Fruit fly (Drosophila melanogaster) whole organism, embryonic: ENCODE results near the gene Polr1C.

Experiments
- CG11504 ChIP-seq: fragments of 200-800 bp; sonication (Bioruptor generic); optimal IDR thresholded peaks from 3 replicates; lab custom pipeline; 2019; ENCODE audit warnings: missing biosample characterization, mild to moderate bottlenecking, missing genetic modification characterization, moderate library complexity
- CG11695 ChIP-seq: fragments of 200-800 bp; sonication (Bioruptor generic); IDR thresholded peaks from 3 replicates; pipeline ENCODE4 v1.3.6; 2022; ENCODE audit warnings: missing biosample characterization, missing genetic modification characterization
- CG12219 ChIP-seq: fragments of 200-800 bp; sonication (Bioruptor generic); optimal IDR thresholded peaks from 3 replicates; lab custom pipeline; 2018; ENCODE audit warnings: missing biosample characterization, mild to moderate bottlenecking, missing genetic modification characterization
- CG13775 ChIP-seq: fragments of 200-800 bp; sonication (Bioruptor generic); optimal IDR thresholded peaks from 3 replicates; lab custom pipeline; 2017; ENCODE audit warnings: missing biosample characterization, mild to moderate bottlenecking, missing genetic modification characterization
- CG15269 ChIP-seq: fragments of 200-800 bp; sonication (Bioruptor generic); optimal IDR thresholded peaks from 2 replicates; lab custom pipeline; 2018; ENCODE audit warnings: missing biosample characterization, mild to moderate bottlenecking, missing genetic modification characterization, moderate library complexity
- CG17829 ChIP-seq: fragments of 200-800 bp; optimal IDR thresholded peaks from 2 replicates; lab custom pipeline; 2019; ENCODE audit warnings: missing biosample characterization, mild to moderate bottlenecking, missing genetic modification characterization, moderate library complexity
- CG2120 ChIP-seq: fragments of 200-800 bp; sonication (Bioruptor generic); optimal IDR thresholded peaks from 3 replicates; lab custom pipeline; 2016; ENCODE audit warnings: missing biosample characterization, missing genetic modification characterization
- CG2678 ChIP-seq: fragments of 200-800 bp; sonication (Bioruptor generic); optimal IDR thresholded peaks from 3 replicates; lab custom pipeline; 2019; ENCODE audit warnings: missing biosample characterization, mild to moderate bottlenecking, missing genetic modification characterization, moderate library complexity
- CG3163 ChIP-seq: fragments of 200-800 bp; sonication (Bioruptor generic); optimal IDR thresholded peaks from 3 replicates; lab custom pipeline; 2016; ENCODE audit warnings: missing biosample characterization, missing genetic modification characterization
- CG3281 ChIP-seq: fragments of 200-800 bp; sonication (Bioruptor generic); optimal IDR thresholded peaks from 3 replicates; lab custom pipeline; 2017; ENCODE audit warnings: missing biosample characterization, mild to moderate bottlenecking, missing genetic modification characterization
- CG33213 ChIP-seq: fragments of 200-800 bp; sonication (Bioruptor generic); optimal IDR thresholded peaks from 3 replicates; lab custom pipeline; 2016; ENCODE audit warnings: missing biosample characterization, missing genetic modification characterization
- CG3407 ChIP-seq: fragments of 200-800 bp; sonication (Bioruptor generic); optimal IDR thresholded peaks from 2 replicates; lab custom pipeline; 2018; ENCODE audit warnings: missing biosample characterization, mild to moderate bottlenecking, missing genetic modification characterization
- CG34422 ChIP-seq: fragments of 200-800 bp; sonication (Bioruptor generic); IDR thresholded peaks from 3 replicates; pipeline ENCODE4 v1.3.6; 2022; ENCODE audit warnings: missing biosample characterization, missing genetic modification characterization
- CG3847 ChIP-seq: fragments of 200-800 bp; sonication (Bioruptor generic); IDR thresholded peaks from 2 replicates; pipeline ENCODE4 v1.3.6; 2022; ENCODE audit warnings: missing biosample characterization, missing genetic modification characterization
- CG6791 ChIP-seq: fragments of 200-800 bp; sonication (Bioruptor generic); IDR thresholded peaks from 3 replicates; pipeline ENCODE4 v1.3.6; 2022; ENCODE audit warnings: missing biosample characterization, missing genetic modification characterization; ENCODE audit not compliant: partially characterized antibody
- CG6813 ChIP-seq: fragments of 200-800 bp; sonication (Bioruptor generic); optimal IDR thresholded peaks from 2 replicates; lab custom pipeline; 2017; ENCODE audit warnings: missing biosample characterization, missing genetic modification characterization, mild to moderate bottlenecking, moderate library complexity, missing genetic modification reagents
- CG8478 ChIP-seq: fragments of >200 bp; optimal IDR thresholded peaks from 2 replicates; lab custom pipeline; 2018
- CG9609 ChIP-seq: fragments of 200-800 bp; sonication (Bioruptor generic); optimal IDR thresholded peaks from 3 replicates; lab custom pipeline; 2016; ENCODE audit warnings: missing biosample characterization, missing genetic modification characterization
- CG9876 ChIP-seq: fragments of 200-800 bp; sonication (Bioruptor generic); optimal IDR thresholded peaks from 2 replicates; lab custom pipeline; 2016; ENCODE audit warnings: missing biosample characterization, missing genetic modification characterization
- CG9932 ChIP-seq: fragments of 200-800 bp; sonication (Bioruptor generic); IDR thresholded peaks from 2 replicates; pipeline ENCODE4 v1.3.6; 2022; ENCODE audit warnings: missing biosample characterization, missing genetic modification characterization
- Drgx ChIP-seq: fragments of 200-800 bp; sonication (Bioruptor generic); IDR thresholded peaks from 2 replicates; pipeline ENCODE4 v1.3.6; 2022; ENCODE audit warnings: missing biosample characterization, missing genetic modification characterization
- Hr78 ChIP-seq, 2 experiments: fragments of 200-800 bp in 1 of 2; fragments of >200 bp in 1 of 2; sonication (Bioruptor generic) in 1 of 2; optimal IDR thresholded peaks; 2 replicates each; lab custom pipeline; 2017 to 2019; ENCODE audit warnings: missing biosample characterization in 2 of 2, missing genetic modification characterization in 2 of 2, mild to moderate bottlenecking in 1 of 2, moderate library complexity in 1 of 2
- Mad ChIP-seq: fragments of 200-800 bp; sonication (Bioruptor generic); optimal IDR thresholded peaks from 2 replicates; lab custom pipeline; 2016; ENCODE audit warnings: missing biosample characterization, missing genetic modification characterization
- Meics ChIP-seq: fragments of 200-800 bp; sonication (Bioruptor generic); optimal IDR thresholded peaks from 2 replicates; lab custom pipeline; 2017; ENCODE audit warnings: missing biosample characterization, mild to moderate bottlenecking, missing genetic modification characterization
- Myb ChIP-seq: fragments of 200-800 bp; sonication (Bioruptor generic); optimal IDR thresholded peaks from 2 replicates; lab custom pipeline; 2016; ENCODE audit warnings: missing biosample characterization, missing genetic modification characterization
- Neu2 ChIP-seq: fragments of 200-800 bp; sonication (Bioruptor generic); optimal IDR thresholded peaks from 3 replicates; lab custom pipeline; 2016; ENCODE audit warnings: missing biosample characterization, missing genetic modification characterization, borderline replicate concordance
- Pdp1 ChIP-seq, 2 experiments: fragments of 200-800 bp; sonication (Bioruptor generic); optimal IDR thresholded peaks; 3 replicates each; lab custom pipeline; 2016; ENCODE audit warnings: missing biosample characterization in 2 of 2, missing genetic modification characterization in 2 of 2, mild to moderate bottlenecking in 1 of 2, moderate library complexity in 1 of 2
- Rfx ChIP-seq: fragments of 200-800 bp; sonication (Bioruptor generic); IDR thresholded peaks from 2 replicates; pipeline ENCODE4 v1.3.6; 2022; ENCODE audit warnings: missing biosample characterization, missing genetic modification characterization
- Xrp1 ChIP-seq: fragments of 200-800 bp; sonication (Bioruptor generic); IDR thresholded peaks from 2 replicates; pipeline ENCODE4 v1.3.6; 2022; ENCODE audit warnings: missing biosample characterization, missing genetic modification characterization
- chif ChIP-seq, 2 experiments: fragments of 200-800 bp; sonication (Bioruptor generic); optimal IDR thresholded peaks; 3 replicates each; lab custom pipeline; 2016; ENCODE audit warnings: missing biosample characterization in 2 of 2, missing genetic modification characterization in 2 of 2
- chinmo ChIP-seq: fragments of 200-800 bp; sonication (Bioruptor generic); IDR thresholded peaks from 4 replicates; pipeline ENCODE4 v1.3.6; 2022; ENCODE audit warnings: missing biosample characterization, missing genetic modification characterization; ENCODE audit not compliant: partially characterized antibody
- chm ChIP-seq: fragments of 200-800 bp; sonication (Bioruptor generic); IDR thresholded peaks from 2 replicates; pipeline ENCODE4 v1.3.6; 2022; ENCODE audit warnings: missing biosample characterization, missing genetic modification characterization
- crc ChIP-seq: fragments of 200-800 bp; sonication (Bioruptor generic); optimal IDR thresholded peaks from 2 replicates; lab custom pipeline; 2016; ENCODE audit warnings: missing biosample characterization, missing genetic modification characterization
- cwo ChIP-seq: fragments of 200-800 bp; sonication (Bioruptor generic); optimal IDR thresholded peaks from 3 replicates; lab custom pipeline; 2017; ENCODE audit warnings: missing biosample characterization, missing genetic modification characterization, mild to moderate bottlenecking, moderate library complexity, missing genetic modification reagents
- gcm2 ChIP-seq: fragments of 200-800 bp; sonication (Bioruptor generic); optimal IDR thresholded peaks from 2 replicates; lab custom pipeline; 2016; ENCODE audit warnings: missing biosample characterization, missing genetic modification characterization
- grau ChIP-seq: fragments of 200-800 bp; optimal IDR thresholded peaks from 3 replicates; lab custom pipeline; 2019; ENCODE audit warnings: missing biosample characterization, mild to moderate bottlenecking, missing genetic modification characterization, moderate library complexity
- insv ChIP-seq, 2 experiments: fragments of 200-800 bp; sonication (Bioruptor generic); optimal IDR thresholded peaks; 3 replicates each; lab custom pipeline; 2016 to 2018; ENCODE audit warnings: missing biosample characterization in 2 of 2, missing genetic modification characterization in 2 of 2
- lab ChIP-seq: fragments of 200-800 bp; sonication (Bioruptor generic); optimal IDR thresholded peaks from 3 replicates; lab custom pipeline; 2017; ENCODE audit warnings: missing biosample characterization, missing genetic modification characterization, mild to moderate bottlenecking, moderate library complexity, missing genetic modification reagents
- luna ChIP-seq: fragments of 200-800 bp; sonication (Bioruptor generic); optimal IDR thresholded peaks from 2 replicates; lab custom pipeline; 2016; ENCODE audit warnings: missing biosample characterization, missing genetic modification characterization
- odd ChIP-seq: fragments of 200-800 bp; sonication (Bioruptor generic); optimal IDR thresholded peaks from 2 replicates; lab custom pipeline; 2017; ENCODE audit warnings: missing biosample characterization, mild to moderate bottlenecking, missing genetic modification characterization
- sens ChIP-seq: fragments of 200-800 bp; sonication (Bioruptor generic); peaks from one replicate; lab custom pipeline; 2016; ENCODE audit warnings: missing biosample characterization, missing genetic modification characterization
- slbo ChIP-seq: fragments of 200-800 bp; sonication (Bioruptor generic); IDR thresholded peaks from 2 replicates; pipeline ENCODE4 v1.3.6; 2022; ENCODE audit warnings: missing biosample characterization, missing genetic modification characterization
- sob ChIP-seq: fragments of 200-800 bp; sonication (Bioruptor generic); IDR thresholded peaks from 2 replicates; pipeline ENCODE4 v1.3.6; 2022; ENCODE audit warnings: missing biosample characterization, missing genetic modification characterization
- sr ChIP-seq: fragments of 200-800 bp; sonication (Bioruptor generic); IDR thresholded peaks from 3 replicates; pipeline ENCODE4 v1.3.6; 2022; ENCODE audit warnings: missing biosample characterization, missing genetic modification characterization
- z ChIP-seq: fragments of 200-800 bp; sonication (Bioruptor generic); IDR thresholded peaks from 3 replicates; pipeline ENCODE4 v1.3.6; 2022; ENCODE audit warnings: missing biosample characterization, missing genetic modification characterization

Polr1C gene

DNA sequence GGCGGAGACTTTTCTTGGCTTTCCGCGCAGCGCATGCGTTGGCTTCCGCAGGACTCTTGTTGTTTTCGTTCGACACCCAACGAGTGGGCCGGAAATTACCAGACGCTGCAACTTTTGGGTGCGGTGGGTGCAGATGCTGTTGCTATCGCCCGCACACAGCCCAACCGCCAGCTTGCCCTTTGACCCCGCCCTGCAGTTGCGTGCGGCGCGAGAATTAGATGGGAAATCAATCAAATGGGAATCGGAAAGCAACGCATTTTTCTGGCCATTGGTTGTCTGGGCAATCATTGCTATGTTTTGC, 36.6 kb downstream of the Polr1C start:
- TF ChIP-seq CG6791 (0 out of 3 replicates have a peak, but pooled peaks have one; percentile 26), CG33213 (GFP tag; lab: Kevin White, UChicago) (no peak), z (0 out of 3 replicates have a peak, but pooled peaks have one; percentile 24), Hr78 (GFP tag; optimal IDR thresholded peaks at IDR 0.05; lab: Kevin White, UChicago) (peak in 1 of 2 experiments; percentile 89), chinmo (GFP tag; lab: Robert Waterston, UW) (0 out of 4 replicates have a peak, but pooled peaks have one; percentile 52)
- TF ChIP-seq, all 482 proteins: peak for 4

DNA sequence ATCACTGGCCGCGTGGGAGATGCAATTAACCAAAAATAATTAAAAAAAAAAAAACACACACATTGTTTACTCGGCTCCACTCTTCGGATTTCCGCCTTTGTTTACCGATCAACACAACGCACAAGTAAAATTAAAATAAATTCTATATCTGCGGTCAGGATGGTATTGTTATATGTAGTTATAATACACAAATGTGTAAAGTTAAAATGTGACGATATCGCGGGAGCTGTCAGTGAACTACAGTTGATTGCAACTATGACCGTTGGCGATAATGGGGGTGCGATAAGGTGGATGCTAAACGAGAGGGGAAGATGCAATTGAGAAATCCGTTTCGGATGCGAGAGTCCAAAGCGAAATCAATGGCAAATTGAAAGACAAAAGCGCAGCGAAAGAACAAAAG, 37.5 kb downstream of the Polr1C start:
- TF ChIP-seq sr (GFP tag; lab: Robert Waterston, UW) (peak; percentile 24; the same call in 1 of the 3 replicates), sens (GFP tag; lab: Kevin White, UChicago) (peak; percentile 55), CG3407 (GFP tag; lab: Kevin White, UChicago) (no peak)

DNA sequence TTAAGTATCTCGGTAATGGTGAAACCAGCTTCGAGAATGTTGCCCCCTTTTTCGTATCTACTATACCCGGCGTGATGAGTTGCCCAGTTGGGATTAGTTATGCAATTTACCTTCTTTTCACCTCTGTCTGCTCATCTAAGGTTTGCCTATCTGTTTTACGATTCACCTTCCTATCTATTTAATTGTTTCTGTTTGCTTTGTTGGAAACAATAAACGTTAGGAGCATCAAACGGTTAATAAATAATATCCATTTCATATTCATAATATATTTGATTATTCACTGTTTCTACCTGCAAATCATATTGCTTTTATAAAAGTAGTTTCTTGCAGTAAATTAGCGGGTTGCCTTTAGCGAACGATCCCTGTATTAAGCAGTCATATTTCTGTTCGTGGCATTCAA, 38.5 kb downstream of the Polr1C start:
- peak; percentile 24 for TF ChIP-seq CG2120 (GFP tag; lab: Kevin White, UChicago)
- no peak for TF ChIP-seq CG13775 (GFP tag; lab: Kevin White, UChicago)
- TF ChIP-seq CG8478, result no peak
- peak; percentile 65 for TF ChIP-seq grau (tag; lab: Kevin White, UChicago)
- TF ChIP-seq CG9932 (GFP tag; lab: Robert Waterston, UW), result peak; percentile 20; the same call in 1 of the 2 replicates
- TF ChIP-seq Pdp1 (GFP tag; optimal IDR thresholded peaks at IDR 0.05; lab: Kevin White, UChicago), result peak in 1 of 2 experiments; percentile 43
- TF ChIP-seq chif (GFP tag; optimal IDR thresholded peaks at IDR 0.05; lab: Kevin White, UChicago), result no peak
- 0 out of 3 replicates have a peak, but pooled peaks have one; percentile 18 for TF ChIP-seq CG11695
- TF ChIP-seq luna (GFP tag; lab: Kevin White, UChicago), result no peak
- no peak for TF ChIP-seq Neu2 (GFP tag; lab: Kevin White, UChicago)
- peak; percentile 20 for TF ChIP-seq CG3281
- peak; percentile 40; the same call in 1 of the 2 replicates for TF ChIP-seq slbo
- peak; percentile 14 for TF ChIP-seq cwo (GFP tag; lab: Kevin White, UChicago)
- TF ChIP-seq odd (GFP tag; lab: Kevin White, UChicago), result no peak
- peak; percentile 21 for TF ChIP-seq lab (GFP tag; lab: Kevin White, UChicago)
- no peak for TF ChIP-seq Xrp1 (GFP tag; lab: Robert Waterston, UW)
- TF ChIP-seq Meics (GFP tag; lab: Kevin White, UChicago), result peak; percentile 7
- TF ChIP-seq CG15269 (tag; lab: Kevin White, UChicago), result no peak
- no peak for TF ChIP-seq sob (GFP tag; lab: Robert Waterston, UW)
- TF ChIP-seq sens (GFP tag; lab: Kevin White, UChicago), result peak; percentile 17
- TF ChIP-seq CG2678, result peak; percentile 29
- TF ChIP-seq Rfx (GFP tag; lab: Robert Waterston, UW), result peak; percentile 8; the same call in 1 of the 2 replicates
- TF ChIP-seq Drgx (GFP tag; lab: Robert Waterston, UW), result 0 out of 2 replicates have a peak, but pooled peaks have one; percentile 9

DNA sequence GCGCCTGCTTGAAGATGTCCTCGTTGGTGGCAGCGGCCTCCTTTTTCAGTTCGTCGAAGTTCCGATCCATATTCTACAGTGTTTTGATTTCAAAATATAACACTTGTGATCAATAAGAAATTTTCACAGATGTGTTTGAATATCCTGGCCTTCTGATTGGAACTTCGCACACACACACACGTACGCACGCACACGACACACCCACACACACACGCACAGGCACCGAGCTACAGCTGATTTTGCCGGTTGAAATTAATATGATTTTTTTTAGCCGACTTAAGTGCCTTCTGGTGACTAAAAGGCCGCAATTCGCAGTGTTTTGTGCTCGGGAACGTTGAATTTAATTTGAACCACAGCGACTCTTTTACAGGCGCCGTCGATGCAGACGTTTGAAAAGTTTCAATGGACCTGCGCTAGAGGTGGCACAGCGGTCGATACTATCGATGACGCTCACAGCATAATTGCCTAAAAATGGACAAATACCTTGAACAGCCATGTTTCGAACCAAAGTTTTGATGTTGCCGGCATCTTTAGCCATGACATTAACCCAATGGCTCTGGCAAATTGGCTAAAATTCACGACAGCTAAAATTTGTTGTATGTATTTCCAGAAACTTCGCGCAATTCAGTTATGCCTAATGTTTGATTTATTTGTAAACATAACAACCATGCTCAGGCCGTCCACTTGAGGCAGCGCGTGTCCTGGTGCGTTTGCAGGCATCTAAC, 40.7 kb downstream of the Polr1C start, which contains the start of gene Rtnl1:
Gene Rtnl1 (minus strand): TSS at position 415 of the 725 bp plus-strand sequence.
- TF ChIP-seq chm (GFP tag; lab: Robert Waterston, UW), result peak; percentile 48; the same call in 1 of the 2 replicates
- peak; percentile 87 for TF ChIP-seq Myb (GFP tag; lab: Kevin White, UChicago)
- TF ChIP-seq grau (tag; lab: Kevin White, UChicago), result peak; percentile 37
- peak; percentile 40 for TF ChIP-seq CG9609
- no peak for TF ChIP-seq CG12219 (GFP tag; lab: Kevin White, UChicago)
- peak; percentile 87 to 98 for TF ChIP-seq insv (GFP tag; optimal IDR thresholded peaks at IDR 0.05; lab: Kevin White, UChicago)
- TF ChIP-seq CG6813 (GFP tag; lab: Kevin White, UChicago), result no peak
- TF ChIP-seq CG3847 (GFP tag; lab: Robert Waterston, UW), result peak; percentile 55; the same call in 1 of the 2 replicates
- peak; percentile 35 for TF ChIP-seq Mad (GFP tag; lab: Kevin White, UChicago)
- TF ChIP-seq CG34422, result peak; percentile 49; the same call in 2 of the 3 replicates
- peak; percentile 68 for TF ChIP-seq CG17829
- TF ChIP-seq crc, result no peak
- TF ChIP-seq CG11504 (tag; lab: Kevin White, UChicago), result peak; percentile 93
- TF ChIP-seq gcm2 (GFP tag; lab: Kevin White, UChicago), result peak; percentile 37
- TF ChIP-seq CG3163, result no peak
- TF ChIP-seq CG9876 (GFP tag; lab: Kevin White, UChicago), result peak; percentile 59
